Worm (Caenorhabditis elegans): Measurements from ENCODE around the gene ZK632.14.

DNA sequence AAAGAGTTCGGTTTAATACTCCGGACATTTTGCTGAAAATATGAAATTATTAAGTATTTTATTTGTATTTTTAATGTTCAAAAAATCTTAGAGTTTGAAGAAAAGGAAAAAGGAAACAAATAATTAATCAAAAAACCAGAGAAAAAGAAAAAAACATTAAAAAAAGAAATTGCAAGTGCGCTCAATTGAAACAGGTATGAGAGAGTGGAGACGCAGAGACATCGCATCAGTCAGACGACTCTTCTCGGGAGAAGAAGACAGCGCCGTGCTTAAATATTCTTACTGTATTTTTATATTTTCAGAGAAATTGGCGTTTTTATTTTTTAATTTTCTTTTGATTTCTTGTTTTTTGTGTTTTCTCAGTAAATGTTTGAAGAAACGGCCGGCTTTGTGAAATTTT is 34.8 kb downstream of the ZK632.14 start, which contains the start of gene mrpl-36:
- TF ChIP-seq unc-62 (GFP tag; optimal IDR thresholded peaks at IDR 0.05) (no peak), nhr-12 (tag; optimal IDR thresholded peaks at IDR 0.05) (no peak), nhr-2 (tag; optimal IDR thresholded peaks at IDR 0.05) (no peak), unc-120 (tag; optimal IDR thresholded peaks at IDR 0.05; ENCODE audit: poor library complexity, severe bottlenecking) (no peak), nhr-28 (tag; optimal IDR thresholded peaks at IDR 0.05) (no peak), pha-4 (tag; optimal IDR thresholded peaks at IDR 0.05) (no peak), mls-2 (tag; optimal IDR thresholded peaks at IDR 0.05) (no peak), bed-3 (GFP tag; optimal IDR thresholded peaks at IDR 0.05) (no peak), lin-32 (GFP tag; optimal IDR thresholded peaks at IDR 0.05) (no peak), blmp-1 (tag; optimal IDR thresholded peaks at IDR 0.05) (no peak)

Measured in whole organism, mixed stage, embryonic.